Worm (Caenorhabditis elegans): Measurements from ENCODE around the gene C14A11.2.

DNA sequence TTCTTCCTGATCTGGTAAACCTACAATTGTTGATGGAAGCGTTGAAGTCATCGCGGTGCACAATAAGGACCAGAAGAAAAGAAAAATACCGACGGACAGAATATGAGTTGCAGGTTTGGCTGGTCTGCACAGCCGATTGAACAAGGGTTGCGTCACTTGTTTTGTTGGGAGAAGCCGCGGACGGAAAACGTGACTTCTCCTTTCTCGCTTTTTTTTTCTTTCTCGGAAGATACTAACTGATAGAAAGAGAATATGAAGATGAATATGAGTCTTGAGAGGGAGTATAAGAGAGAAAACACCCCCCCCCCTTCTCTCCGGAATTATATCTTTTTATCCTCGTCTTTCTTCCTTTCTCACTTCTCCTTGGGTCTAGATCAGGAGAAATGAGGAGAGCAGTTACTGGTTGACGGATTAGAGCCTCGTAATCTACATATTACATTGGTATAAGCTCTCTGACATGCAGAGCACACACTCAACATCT, 24.8 kb downstream of the C14A11.2 start, which contains the start of gene ssr-2:
- TF ChIP-seq lin-13 (GFP tag; optimal IDR thresholded peaks at IDR 0.05), result no peak
- no peak for TF ChIP-seq ztf-11 (tag; optimal IDR thresholded peaks at IDR 0.05)
- TF ChIP-seq F44E2.7 (GFP tag; IDR thresholded peaks at IDR 0.05), result no peak
- TF ChIP-seq mdl-1 (tag; optimal IDR thresholded peaks at IDR 0.05), result no peak
- TF ChIP-seq nhr-76 (tag; optimal IDR thresholded peaks at IDR 0.05), result no peak
- no peak for TF ChIP-seq nhr-42 (GFP tag; IDR thresholded peaks at IDR 0.05)
- no peak for TF ChIP-seq pha-4 (GFP tag; IDR thresholded peaks at IDR 0.05)
- TF ChIP-seq pha-4 (tag; optimal IDR thresholded peaks at IDR 0.05), result no peak
- TF ChIP-seq T26A8.4 (GFP tag; IDR thresholded peaks at IDR 0.05), result no peak
- TF ChIP-seq nhr-10 (tag; optimal IDR thresholded peaks at IDR 0.05), result no peak

All from whole organism, L4 larva.